Fruit fly (Drosophila melanogaster) S2 (cell line): ENCODE data around the gene Vsp37A.

Experiments
- CG8478 ChIP-seq: fragments of >200 bp; optimal IDR thresholded peaks from 2 replicates; lab custom pipeline; 2018
- CTCF ChIP-seq, 2 experiments: fragments of >200 bp; optimal IDR thresholded peaks; 2 replicates each; lab custom pipeline; 2018

The Vsp37A gene

dm6 chrX:655492-656379, 34.4 kb downstream of the Vsp37A start, which contains the start of the genes Hmt4-20 and SkpA:
Gene Hmt4-20, minus strand, starts transcription at chrX:656033.
Gene SkpA, plus strand, starts transcription at chrX:656114.
- TF ChIP-seq CTCF (optimal IDR thresholded peaks at IDR 0.05; lab: Kevin White, UChicago) (peak; percentile 42 to 62), CG8478 (no peak)

- no peak for TF ChIP-seq CTCF (optimal IDR thresholded peaks at IDR 0.05; lab: Kevin White, UChicago)
- no peak for TF ChIP-seq CG8478
Measured at dm6 chrX:656380-656925, 35.1 kb downstream of the Vsp37A start.

dm6 chrX:658021-658420, 36.7 kb downstream of the Vsp37A start:
- no peak for TF ChIP-seq CTCF (optimal IDR thresholded peaks at IDR 0.05; lab: Kevin White, UChicago)
- TF ChIP-seq CG8478: no peak
